Worm (Caenorhabditis elegans) whole organism, midembryonic: ENCODE data around the gene fbxb-104.

Experiments
- T22C8.4 ChIP-seq: fragments of 200-800 bp; sonication (Bioruptor generic); IDR thresholded peaks from 2 replicates; pipeline ENCODE4 v1.3.6; 2022; ENCODE audit warnings: missing genetic modification characterization, missing compliant biosample characterization
- cog-1 ChIP-seq: sonication (generic microtip); optimal IDR thresholded peaks from 2 replicates; lab custom pipeline; 2016; ENCODE audit warnings: missing genetic modification characterization, missing compliant biosample characterization
- flt-1 ChIP-seq: fragments of 200-800 bp; sonication (Bioruptor generic); IDR thresholded peaks from 2 replicates; pipeline ENCODE4 v1.3.6; 2022; ENCODE audit warnings: missing genetic modification characterization, missing compliant biosample characterization
- klf-2 ChIP-seq: fragments of 200-800 bp; sonication (Bioruptor generic); conservative IDR thresholded peaks from 2 replicates; pipeline ENCODE4 v1.3.6; 2022; ENCODE audit warnings: missing genetic modification reagents, missing genetic modification characterization, missing compliant biosample characterization
- med-1 ChIP-seq: sonication (generic microtip); optimal IDR thresholded peaks from 2 replicates; lab custom pipeline; 2017; ENCODE audit warnings: missing genetic modification characterization, mild to moderate bottlenecking, missing compliant biosample characterization, antibody characterized with exemption, missing genetic modification reagents; ENCODE audit not compliant: insufficient read depth
- ref-1 ChIP-seq: fragments of 200-800 bp; sonication (Bioruptor generic); conservative IDR thresholded peaks from 2 replicates; pipeline ENCODE4 v1.3.6; 2022; ENCODE audit warnings: missing genetic modification reagents, missing genetic modification characterization, missing compliant biosample characterization
- tab-1 ChIP-seq: fragments of 200-800 bp; sonication (Bioruptor generic); IDR thresholded peaks from 2 replicates; pipeline ENCODE4 v1.3.6; 2022; ENCODE audit warnings: missing genetic modification characterization, missing compliant biosample characterization
- ztf-23 ChIP-seq: fragments of 200-800 bp; sonication (Bioruptor generic); IDR thresholded peaks from 2 replicates; pipeline ENCODE4 v1.3.6; 2022; ENCODE audit warnings: missing genetic modification reagents, missing genetic modification characterization, missing compliant biosample characterization
- ztf-29 ChIP-seq: fragments of 200-800 bp; sonication (Bioruptor generic); IDR thresholded peaks from 2 replicates; pipeline ENCODE4 v1.3.6; 2022; ENCODE audit warnings: missing genetic modification reagents, missing genetic modification characterization, missing compliant biosample characterization

- TF ChIP-seq flt-1 (GFP tag; lab: Robert Waterston, UW), result no peak
- TF ChIP-seq T22C8.4 (GFP tag; lab: Robert Waterston, UW), result no peak
- TF ChIP-seq med-1 (GFP tag; lab: Kevin White, UChicago), result no peak
- no peak for TF ChIP-seq ref-1 (GFP tag; lab: Robert Waterston, UW)
- no peak for TF ChIP-seq klf-2 (GFP tag; lab: Robert Waterston, UW)
- no peak for TF ChIP-seq cog-1 (tag; lab: Kevin White, UChicago)
- TF ChIP-seq ztf-23, result no peak
- TF ChIP-seq tab-1 (GFP tag; lab: Robert Waterston, UW), result no peak
- TF ChIP-seq ztf-29 (GFP tag; lab: Robert Waterston, UW), result no peak
Measured at ce11 chrII:3437393-3437792, 39.7 kb downstream of the fbxb-104 start.
